Fruit fly (Drosophila melanogaster) Kc167 (cell line): ENCODE data around the gene CG14736.

Experiments
- Sin3A ChIP-seq: fragments of >200 bp; optimal IDR thresholded peaks from 2 replicates; lab custom pipeline; 2018; ENCODE audit warnings: missing external identifiers
- h ChIP-seq: fragments of >200 bp; optimal IDR thresholded peaks from 3 replicates; lab custom pipeline; 2018; ENCODE audit warnings: missing external identifiers
- insv ChIP-seq: fragments of >200 bp; optimal IDR thresholded peaks from 3 replicates; lab custom pipeline; 2018; ENCODE audit warnings: missing external identifiers
- psq ChIP-seq: fragments of >200 bp; optimal IDR thresholded peaks from 2 replicates; lab custom pipeline; 2017; ENCODE audit warnings: missing external identifiers
- ttk ChIP-seq: sonication (Bioruptor generic); optimal IDR thresholded peaks from 2 replicates; lab custom pipeline; 2017; ENCODE audit warnings: missing external identifiers

dm6 chr3R:12006417-12006816 is 33.9 kb upstream of the CG14736 start:
- TF ChIP-seq Sin3A: no peak
- TF ChIP-seq psq: no peak
- TF ChIP-seq h: no peak
- no peak for TF ChIP-seq ttk (lab: Kevin White, UChicago)
- no peak for TF ChIP-seq insv (lab: Kevin White, UChicago)
